Fruit fly (Drosophila melanogaster) whole organism, embryonic: ENCODE data around the gene CG3071.

Source experiments
- BtbVII ChIP-seq: fragments of 200-800 bp; sonication (Bioruptor generic); optimal IDR thresholded peaks from 3 replicates; lab custom pipeline; 2017; ENCODE audit warnings: missing biosample characterization, mild to moderate bottlenecking, missing genetic modification characterization
- CG10431 ChIP-seq: fragments of 200-800 bp; sonication (Bioruptor generic); optimal IDR thresholded peaks from 3 replicates; lab custom pipeline; 2018; ENCODE audit warnings: missing biosample characterization, mild to moderate bottlenecking, missing genetic modification characterization
- CG10543 ChIP-seq: fragments of 200-800 bp; sonication (Bioruptor generic); optimal IDR thresholded peaks from 3 replicates; lab custom pipeline; 2017; ENCODE audit warnings: missing biosample characterization, mild to moderate bottlenecking, missing genetic modification characterization, moderate library complexity
- CG13296 ChIP-seq: fragments of 200-800 bp; sonication (Bioruptor generic); optimal IDR thresholded peaks from 3 replicates; lab custom pipeline; 2018; ENCODE audit warnings: missing biosample characterization, mild to moderate bottlenecking, missing genetic modification characterization
- CG14050 ChIP-seq: fragments of 200-800 bp; sonication (Bioruptor generic); IDR thresholded peaks from 3 replicates; pipeline ENCODE4 v1.3.6; 2022; ENCODE audit warnings: missing biosample characterization, missing genetic modification characterization
- CG14710 ChIP-seq: fragments of 200-800 bp; sonication (Bioruptor generic); optimal IDR thresholded peaks from 3 replicates; lab custom pipeline; 2019; ENCODE audit warnings: missing biosample characterization, mild to moderate bottlenecking, missing genetic modification characterization, moderate library complexity
- CG15011 ChIP-seq: fragments of 200-800 bp; sonication (Bioruptor generic); optimal IDR thresholded peaks from 3 replicates; lab custom pipeline; 2018; ENCODE audit warnings: missing biosample characterization, mild to moderate bottlenecking, missing genetic modification characterization
- CG15269 ChIP-seq: fragments of 200-800 bp; sonication (Bioruptor generic); optimal IDR thresholded peaks from 2 replicates; lab custom pipeline; 2018; ENCODE audit warnings: missing biosample characterization, mild to moderate bottlenecking, missing genetic modification characterization, moderate library complexity
- CG15514 ChIP-seq: fragments of 200-800 bp; sonication (Bioruptor generic); optimal IDR thresholded peaks from 3 replicates; lab custom pipeline; 2017; ENCODE audit warnings: missing biosample characterization, missing genetic modification characterization, mild to moderate bottlenecking, moderate library complexity, missing genetic modification reagents
- CG1832 ChIP-seq: fragments of 200-800 bp; sonication (Bioruptor generic); optimal IDR thresholded peaks from 2 replicates; lab custom pipeline; 2017; ENCODE audit warnings: missing biosample characterization, mild to moderate bottlenecking, missing genetic modification characterization, inconsistent platforms
- CG31388 ChIP-seq: fragments of 200-800 bp; sonication (Bioruptor generic); optimal IDR thresholded peaks from 2 replicates; lab custom pipeline; 2016; ENCODE audit warnings: missing biosample characterization, missing genetic modification characterization
- CG3281 ChIP-seq: fragments of 200-800 bp; sonication (Bioruptor generic); optimal IDR thresholded peaks from 3 replicates; lab custom pipeline; 2017; ENCODE audit warnings: missing biosample characterization, mild to moderate bottlenecking, missing genetic modification characterization
- CG4820 ChIP-seq: fragments of 200-800 bp; sonication (Bioruptor generic); optimal IDR thresholded peaks from 3 replicates; lab custom pipeline; 2016; ENCODE audit warnings: missing biosample characterization, missing genetic modification characterization
- CG5180 ChIP-seq: fragments of 200-800 bp; sonication (Bioruptor generic); optimal IDR thresholded peaks from 3 replicates; lab custom pipeline; 2017; ENCODE audit warnings: missing biosample characterization, missing genetic modification characterization, mild to moderate bottlenecking, moderate library complexity, missing genetic modification reagents
- CG8765 ChIP-seq: fragments of 200-800 bp; sonication (Bioruptor generic); IDR thresholded peaks from 2 replicates; pipeline ENCODE4 v1.3.6; 2022; ENCODE audit warnings: missing biosample characterization, missing genetic modification characterization
- CG9817 ChIP-seq: fragments of 200-800 bp; sonication (Bioruptor generic); optimal IDR thresholded peaks from 2 replicates; lab custom pipeline; 2018; ENCODE audit warnings: missing biosample characterization, mild to moderate bottlenecking, missing genetic modification characterization, moderate library complexity
- CG9932 ChIP-seq: fragments of 200-800 bp; sonication (Bioruptor generic); IDR thresholded peaks from 2 replicates; pipeline ENCODE4 v1.3.6; 2022; ENCODE audit warnings: missing biosample characterization, missing genetic modification characterization
- ERR ChIP-seq: fragments of 200-800 bp; sonication (Bioruptor generic); optimal IDR thresholded peaks from 2 replicates; lab custom pipeline; 2016; ENCODE audit warnings: missing biosample characterization, missing genetic modification characterization
- Ets97D ChIP-seq: fragments of 200-800 bp; sonication (Bioruptor generic); optimal IDR thresholded peaks from 3 replicates; lab custom pipeline; 2016; ENCODE audit warnings: missing biosample characterization, missing genetic modification characterization
- Fer1 ChIP-seq: fragments of 200-800 bp; sonication (Bioruptor generic); optimal IDR thresholded peaks from 2 replicates; lab custom pipeline; 2017; ENCODE audit warnings: missing biosample characterization, mild to moderate bottlenecking, missing genetic modification characterization
- H2.0 ChIP-seq: fragments of 200-800 bp; sonication (Bioruptor generic); IDR thresholded peaks from 2 replicates; pipeline ENCODE4 v1.3.6; 2022; ENCODE audit warnings: missing biosample characterization, missing genetic modification characterization
- Hmr ChIP-seq: fragments of 200-800 bp; sonication (Bioruptor generic); optimal IDR thresholded peaks from 3 replicates; lab custom pipeline; 2017; ENCODE audit warnings: mild to moderate bottlenecking, missing biosample characterization, missing genetic modification reagents, missing genetic modification characterization
- Lim3 ChIP-seq: fragments of 200-800 bp; sonication (Bioruptor generic); IDR thresholded peaks from 2 replicates; pipeline ENCODE4 v1.3.6; 2022; ENCODE audit warnings: missing biosample characterization, missing genetic modification characterization
- Med ChIP-seq: fragments of 200-800 bp; sonication (Bioruptor generic); peaks from one replicate; lab custom pipeline; 2016; ENCODE audit warnings: missing biosample characterization, missing genetic modification characterization, mild to moderate bottlenecking, inconsistent platforms, moderate library complexity
- Nf-YA ChIP-seq: fragments of 200-800 bp; sonication (Bioruptor generic); IDR thresholded peaks from 2 replicates; pipeline ENCODE4 v1.3.6; 2022; ENCODE audit warnings: missing biosample characterization, missing genetic modification characterization
- Scr ChIP-seq: fragments of 200-800 bp; sonication (Bioruptor generic); IDR thresholded peaks from 2 replicates; pipeline ENCODE4 v1.3.6; 2022; ENCODE audit warnings: missing biosample characterization, missing genetic modification characterization; ENCODE audit not compliant: partially characterized antibody
- Trl ChIP-seq, 3 experiments: fragments of >200 bp in 2 of 3; fragments of 200-800 bp in 1 of 3; sonication (Bioruptor generic) in 1 of 3; optimal IDR thresholded peaks; 2 replicates in 1 of 3; 3 replicates in 2 of 3; lab custom pipeline; 2016 to 2017; ENCODE audit warnings: missing biosample characterization in 1 of 3, missing genetic modification characterization in 1 of 3
- btn ChIP-seq: fragments of 200-800 bp; sonication (Bioruptor generic); optimal IDR thresholded peaks from 2 replicates; lab custom pipeline; 2016; ENCODE audit warnings: missing biosample characterization, missing genetic modification characterization
- caup ChIP-seq: fragments of 200-800 bp; sonication (Bioruptor generic); optimal IDR thresholded peaks from 3 replicates; lab custom pipeline; 2017; ENCODE audit warnings: missing biosample characterization, mild to moderate bottlenecking, missing genetic modification characterization, moderate library complexity; ENCODE audit not compliant: severe bottlenecking
- chm ChIP-seq: fragments of 200-800 bp; sonication (Bioruptor generic); IDR thresholded peaks from 2 replicates; pipeline ENCODE4 v1.3.6; 2022; ENCODE audit warnings: missing biosample characterization, missing genetic modification characterization
- ci ChIP-seq: fragments of 200-800 bp; sonication (Bioruptor generic); IDR thresholded peaks from 3 replicates; pipeline ENCODE4 v1.3.6; 2022; ENCODE audit warnings: missing biosample characterization, missing genetic modification characterization
- dysf ChIP-seq: fragments of 200-800 bp; sonication (Bioruptor generic); IDR thresholded peaks from 3 replicates; pipeline ENCODE4 v1.3.6; 2022; ENCODE audit warnings: missing biosample characterization, missing genetic modification characterization
- her ChIP-seq: fragments of 200-800 bp; sonication (Bioruptor generic); optimal IDR thresholded peaks from 2 replicates; lab custom pipeline; 2016; ENCODE audit warnings: missing biosample characterization, missing genetic modification characterization
- hkb ChIP-seq, 2 experiments: fragments of 200-800 bp in 1 of 2; fragments of >200 bp in 1 of 2; sonication (Bioruptor generic) in 1 of 2; IDR thresholded peaks in 1 of 2; optimal IDR thresholded peaks in 1 of 2; 2 replicates each; pipeline versions ENCODE4 v1.3.6 to Lab custom; 2017 to 2022; ENCODE audit warnings: missing biosample characterization in 1 of 2, missing genetic modification characterization in 1 of 2
- hth ChIP-seq: fragments of >200 bp; optimal IDR thresholded peaks from 2 replicates; lab custom pipeline; 2017; ENCODE audit warnings: inconsistent platforms
- ken ChIP-seq: fragments of 200-800 bp; sonication (Bioruptor generic); IDR thresholded peaks from 3 replicates; pipeline ENCODE4 v1.3.6; 2022; ENCODE audit warnings: missing biosample characterization, missing genetic modification characterization
- knrl ChIP-seq: fragments of 200-800 bp; sonication (Bioruptor generic); IDR thresholded peaks from 3 replicates; pipeline ENCODE4 v1.3.6; 2022; ENCODE audit warnings: missing biosample characterization, missing genetic modification characterization; ENCODE audit not compliant: partially characterized antibody
- mam ChIP-seq: fragments of 200-800 bp; sonication (Bioruptor generic); optimal IDR thresholded peaks from 3 replicates; lab custom pipeline; 2016; ENCODE audit warnings: missing biosample characterization, missing genetic modification characterization
- pnt ChIP-seq: fragments of 200-800 bp; sonication (Bioruptor generic); optimal IDR thresholded peaks from 3 replicates; lab custom pipeline; 2016; ENCODE audit warnings: missing biosample characterization, missing genetic modification characterization
- pum ChIP-seq: fragments of 200-800 bp; sonication (Bioruptor generic); optimal IDR thresholded peaks from 2 replicates; lab custom pipeline; 2016; ENCODE audit warnings: missing biosample characterization, missing genetic modification characterization
- run ChIP-seq: fragments of 200-800 bp; sonication (Bioruptor generic); optimal IDR thresholded peaks from 3 replicates; lab custom pipeline; 2018; ENCODE audit warnings: missing biosample characterization, mild to moderate bottlenecking, missing genetic modification characterization
- scrt ChIP-seq: fragments of 200-800 bp; sonication (Bioruptor generic); optimal IDR thresholded peaks from 2 replicates; lab custom pipeline; 2018; ENCODE audit warnings: missing biosample characterization, mild to moderate bottlenecking, missing genetic modification characterization, moderate library complexity
- sens ChIP-seq: fragments of 200-800 bp; sonication (Bioruptor generic); peaks from one replicate; lab custom pipeline; 2016; ENCODE audit warnings: missing biosample characterization, missing genetic modification characterization
- slp2 ChIP-seq: fragments of 200-800 bp; sonication (Bioruptor generic); optimal IDR thresholded peaks from 2 replicates; lab custom pipeline; 2016; ENCODE audit warnings: missing biosample characterization, missing genetic modification characterization
- trem ChIP-seq: fragments of 200-800 bp; optimal IDR thresholded peaks from 3 replicates; lab custom pipeline; 2019; ENCODE audit warnings: missing biosample characterization, mild to moderate bottlenecking, missing genetic modification characterization, moderate library complexity
- yki ChIP-seq: fragments of >200 bp; optimal IDR thresholded peaks from 3 replicates; lab custom pipeline; 2018

The CG3071 gene

dm6 chrX:2254020-2254626, 8.5 kb upstream of the CG3071 start, which contains the start of gene CG3091 (continued):
- no peak for TF ChIP-seq CG15011

dm6 chrX:2255035-2255434, 7.6 kb upstream of the CG3071 start:
- peak; percentile 38 for TF ChIP-seq yki (lab: Kevin White, UChicago)
- no peak for TF ChIP-seq slp2 (GFP tag; lab: Kevin White, UChicago)
- no peak for TF ChIP-seq CG15269 (tag; lab: Kevin White, UChicago)
- TF ChIP-seq Trl (optimal IDR thresholded peaks at IDR 0.05; lab: Kevin White, UChicago): peak; percentile 71 to 95
- no peak for TF ChIP-seq Trl (GFP tag; optimal IDR thresholded peaks at IDR 0.05; lab: Kevin White, UChicago)
- peak; percentile 70 for TF ChIP-seq CG1832
- no peak for TF ChIP-seq CG14710 (tag; lab: Kevin White, UChicago)
- TF ChIP-seq Med: peak; percentile 29

- TF ChIP-seq H2.0 (GFP tag; lab: Robert Waterston, UW) (no peak), CG31388 (GFP tag; lab: Kevin White, UChicago) (no peak), sens (peak; percentile 21), CG10543 (no peak), hth (lab: Kevin White, UChicago) (no peak), btn (GFP tag; lab: Kevin White, UChicago) (no peak), pnt (GFP tag; lab: Kevin White, UChicago) (no peak), BtbVII (GFP tag; lab: Kevin White, UChicago) (no peak), Lim3 (GFP tag; lab: Robert Waterston, UW) (no peak), CG15514 (GFP tag; lab: Kevin White, UChicago) (no peak), CG13296 (GFP tag; lab: Kevin White, UChicago) (no peak), CG4820 (no peak), ci (GFP tag; lab: Robert Waterston, UW) (no peak), trem (tag; lab: Kevin White, UChicago) (no peak), caup (no peak), CG14050 (GFP tag; lab: Robert Waterston, UW) (no peak), CG8765 (no peak), Nf-YA (no peak), ken (GFP tag; lab: Robert Waterston, UW) (no peak), Ets97D (GFP tag; lab: Kevin White, UChicago) (peak; percentile 54), chm (GFP tag; lab: Robert Waterston, UW) (0 out of 2 replicates have a peak, but pooled peaks have one; percentile 20), ERR (GFP tag; lab: Kevin White, UChicago) (no peak), CG10431 (GFP tag; lab: Kevin White, UChicago) (no peak), run (no peak), hkb (optimal IDR thresholded peaks at IDR 0.05; lab: Kevin White, UChicago) (no peak), hkb (GFP tag; IDR thresholded peaks at IDR 0.05; lab: Robert Waterston, UW) (no peak), her (GFP tag; lab: Kevin White, UChicago) (no peak), knrl (no peak), scrt (GFP tag; lab: Kevin White, UChicago) (no peak), CG5180 (no peak), Fer1 (GFP tag; lab: Kevin White, UChicago) (peak; percentile 18), pum (GFP tag; lab: Kevin White, UChicago) (no peak), CG9932 (GFP tag; lab: Robert Waterston, UW) (no peak), Hmr (GFP tag; lab: Kevin White, UChicago) (peak; percentile 38), Scr (GFP tag; lab: Robert Waterston, UW) (no peak), dysf (GFP tag; lab: Robert Waterston, UW) (0 out of 3 replicates have a peak, but pooled peaks have one; percentile 25), CG9817 (no peak), mam (GFP tag; lab: Kevin White, UChicago) (no peak), CG3281 (GFP tag; lab: Kevin White, UChicago) (no peak)
These were observed 3.9 kb upstream of the CG3071 start for dm6 chrX:2258602-2259233.
